Worm (Caenorhabditis elegans) whole organism, L4/young adult: Measurements from ENCODE around the gene W01B6.4.

Experiments
- W03F9.2 ChIP-seq: fragments of 150-350 bp; optimal IDR thresholded peaks from 2 replicates; lab custom pipeline; 2014; ENCODE audit warnings: missing biosample characterization, missing genetic modification characterization
- dao-5 ChIP-seq: sonication (generic microtip); optimal IDR thresholded peaks from 2 replicates; lab custom pipeline; 2016; ENCODE audit warnings: missing genotype, missing genetic modification characterization, moderate library complexity, missing compliant biosample characterization
- him-1 ChIP-seq: sonication (generic microtip); optimal IDR thresholded peaks from 2 replicates; lab custom pipeline; 2016; ENCODE audit warnings: missing genotype, missing genetic modification reagents, missing genetic modification characterization, missing compliant biosample characterization

DNA sequence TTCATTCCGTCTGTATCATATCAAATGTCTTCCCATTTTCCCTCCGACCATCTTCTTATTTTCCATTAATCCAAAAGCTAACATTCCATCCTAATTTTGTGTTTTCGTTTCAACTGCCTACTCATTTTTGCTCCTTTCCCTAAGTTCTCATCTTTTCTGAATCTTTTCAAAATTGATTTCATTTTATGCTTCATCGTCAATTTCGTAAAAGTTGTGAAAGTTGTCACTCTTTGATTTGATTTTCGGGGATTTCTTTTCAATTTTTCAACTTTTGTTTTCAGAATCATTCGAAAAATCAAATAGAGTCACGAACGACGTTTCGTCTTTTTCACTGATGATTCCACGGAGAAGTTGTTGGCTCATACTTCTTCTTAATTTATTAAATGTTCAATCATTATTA lies 7.7 kb upstream of the W01B6.4 start, which contains the start of gene cwn-2:
- no peak for TF ChIP-seq him-1 (tag; lab: Kevin White, UChicago)
- TF ChIP-seq W03F9.2 (tag; lab: Kevin White, UChicago) = no peak
- no peak for TF ChIP-seq dao-5
